Fruit fly (Drosophila melanogaster): ENCODE measurements around the gene CG31106.

Gene CG31106

DNA sequence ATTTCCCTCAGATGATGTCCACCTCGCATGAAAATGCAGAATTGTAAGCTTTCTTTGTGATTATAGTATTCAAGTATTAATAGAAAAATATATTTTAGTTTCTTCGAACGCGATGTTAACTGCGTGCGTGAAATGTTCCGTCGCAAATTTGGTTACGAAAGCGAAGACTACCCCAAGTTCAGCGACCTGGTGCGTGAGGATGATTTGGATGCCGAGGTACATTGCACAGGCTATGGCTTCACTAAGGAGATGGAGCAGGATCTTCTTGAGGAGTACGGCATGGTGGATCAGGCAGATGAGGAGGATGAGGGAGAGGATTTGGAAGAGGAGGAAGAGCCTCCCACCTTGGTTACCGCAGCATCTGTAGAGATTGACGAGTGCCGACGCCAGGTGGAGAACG, 50.7 kb downstream of the CG31106 start:
- no peak for TF ChIP-seq brk (GFP tag; optimal IDR thresholded peaks at IDR 0.05)
- TF ChIP-seq Hr83 (GFP tag; optimal IDR thresholded peaks at IDR 0.05; ENCODE audit: poor library complexity, severe bottlenecking), result no peak
- no peak for TF ChIP-seq CrebA (GFP tag; optimal IDR thresholded peaks at IDR 0.05; ENCODE audit: borderline replicate concordance)
